Fruit fly (Drosophila melanogaster) whole organism, embryonic: ENCODE results near the gene Gr32a.

ENCODE experiments used
- Bteb2 ChIP-seq: fragments of 200-800 bp; sonication (Bioruptor generic); optimal IDR thresholded peaks from 2 replicates; lab custom pipeline; 2016; ENCODE audit warnings: missing biosample characterization, missing genetic modification characterization
- CG11504 ChIP-seq: fragments of 200-800 bp; sonication (Bioruptor generic); optimal IDR thresholded peaks from 3 replicates; lab custom pipeline; 2019; ENCODE audit warnings: missing biosample characterization, mild to moderate bottlenecking, missing genetic modification characterization, moderate library complexity
- CG12155 ChIP-seq: fragments of 200-800 bp; sonication (Bioruptor generic); optimal IDR thresholded peaks from 3 replicates; lab custom pipeline; 2016; ENCODE audit warnings: missing biosample characterization, missing genetic modification characterization
- CG12299 ChIP-seq: fragments of 200-800 bp; sonication (Bioruptor generic); optimal IDR thresholded peaks from 2 replicates; lab custom pipeline; 2018; ENCODE audit warnings: missing biosample characterization, mild to moderate bottlenecking, missing genetic modification characterization
- CG12391 ChIP-seq: fragments of 200-800 bp; sonication (Bioruptor generic); optimal IDR thresholded peaks from 3 replicates; lab custom pipeline; 2018; ENCODE audit warnings: missing biosample characterization, mild to moderate bottlenecking, missing genetic modification characterization, moderate library complexity
- CG13296 ChIP-seq: fragments of 200-800 bp; sonication (Bioruptor generic); optimal IDR thresholded peaks from 3 replicates; lab custom pipeline; 2018; ENCODE audit warnings: missing biosample characterization, mild to moderate bottlenecking, missing genetic modification characterization
- CG13624 ChIP-seq: fragments of 200-800 bp; sonication (Bioruptor generic); optimal IDR thresholded peaks from 2 replicates; lab custom pipeline; 2016; ENCODE audit warnings: missing biosample characterization, missing genetic modification characterization
- CG14014 ChIP-seq: fragments of 200-800 bp; sonication (Bioruptor generic); IDR thresholded peaks from 2 replicates; pipeline ENCODE4 v1.3.6; 2022; ENCODE audit warnings: missing biosample characterization, missing genetic modification characterization
- CG14050 ChIP-seq: fragments of 200-800 bp; sonication (Bioruptor generic); IDR thresholded peaks from 3 replicates; pipeline ENCODE4 v1.3.6; 2022; ENCODE audit warnings: missing biosample characterization, missing genetic modification characterization
- CG1529 ChIP-seq: fragments of 200-800 bp; sonication (Bioruptor generic); optimal IDR thresholded peaks from 3 replicates; lab custom pipeline; 2018; ENCODE audit warnings: missing biosample characterization, missing genetic modification characterization
- CG1602 ChIP-seq: fragments of 200-800 bp; sonication (Bioruptor generic); optimal IDR thresholded peaks from 3 replicates; lab custom pipeline; 2016; ENCODE audit warnings: missing biosample characterization, missing genetic modification characterization
- CG1647 ChIP-seq: fragments of 200-800 bp; sonication (Bioruptor generic); optimal IDR thresholded peaks from 3 replicates; lab custom pipeline; 2016; ENCODE audit warnings: missing biosample characterization, missing genetic modification characterization
- CG17186 ChIP-seq: fragments of 200-800 bp; sonication (Bioruptor generic); optimal IDR thresholded peaks from 3 replicates; lab custom pipeline; 2017; ENCODE audit warnings: missing biosample characterization, missing genetic modification reagents, missing genetic modification characterization
- CG18011 ChIP-seq: fragments of 200-800 bp; sonication (Bioruptor generic); optimal IDR thresholded peaks from 2 replicates; lab custom pipeline; 2017; ENCODE audit warnings: missing biosample characterization, missing genetic modification characterization, mild to moderate bottlenecking, moderate library complexity, missing genotype
- CG2678 ChIP-seq: fragments of 200-800 bp; sonication (Bioruptor generic); optimal IDR thresholded peaks from 3 replicates; lab custom pipeline; 2019; ENCODE audit warnings: missing biosample characterization, mild to moderate bottlenecking, missing genetic modification characterization, moderate library complexity
- CG2889 ChIP-seq: fragments of 200-800 bp; sonication (Bioruptor generic); IDR thresholded peaks from 3 replicates; pipeline ENCODE4 v1.3.6; 2022; ENCODE audit warnings: missing biosample characterization, missing genetic modification characterization
- CG3163 ChIP-seq: fragments of 200-800 bp; sonication (Bioruptor generic); optimal IDR thresholded peaks from 3 replicates; lab custom pipeline; 2016; ENCODE audit warnings: missing biosample characterization, missing genetic modification characterization
- CG3281 ChIP-seq: fragments of 200-800 bp; sonication (Bioruptor generic); optimal IDR thresholded peaks from 3 replicates; lab custom pipeline; 2017; ENCODE audit warnings: missing biosample characterization, mild to moderate bottlenecking, missing genetic modification characterization
- CG7928 ChIP-seq: fragments of 200-800 bp; sonication (Bioruptor generic); optimal IDR thresholded peaks from 2 replicates; lab custom pipeline; 2017; ENCODE audit warnings: missing biosample characterization, mild to moderate bottlenecking, missing genetic modification characterization
- CG8359 ChIP-seq: fragments of 200-800 bp; sonication (Bioruptor generic); optimal IDR thresholded peaks from 2 replicates; lab custom pipeline; 2017; ENCODE audit warnings: missing biosample characterization, mild to moderate bottlenecking, missing genetic modification characterization, borderline replicate concordance
- CG9727 ChIP-seq: fragments of 200-800 bp; sonication (Bioruptor generic); optimal IDR thresholded peaks from 3 replicates; lab custom pipeline; 2017; ENCODE audit warnings: missing biosample characterization, mild to moderate bottlenecking, missing genetic modification characterization
- CTCF ChIP-seq: fragments of 200-800 bp; sonication (Bioruptor generic); optimal IDR thresholded peaks from 2 replicates; lab custom pipeline; 2017; ENCODE audit warnings: missing biosample characterization, mild to moderate bottlenecking, missing genetic modification characterization, moderate library complexity
- Dll ChIP-seq: fragments of 200-800 bp; sonication (Bioruptor generic); IDR thresholded peaks from 4 replicates; pipeline ENCODE4 v1.3.6; 2022; ENCODE audit warnings: missing biosample characterization, missing genetic modification characterization; ENCODE audit not compliant: partially characterized antibody
- HLH3B ChIP-seq: fragments of 200-800 bp; sonication (Bioruptor generic); IDR thresholded peaks from 2 replicates; pipeline ENCODE4 v1.3.6; 2022; ENCODE audit warnings: missing biosample characterization, missing genetic modification characterization
- Hand ChIP-seq: fragments of 200-800 bp; sonication (Bioruptor generic); optimal IDR thresholded peaks from 2 replicates; lab custom pipeline; 2017; ENCODE audit warnings: mild to moderate bottlenecking, missing biosample characterization, missing genetic modification reagents, missing genetic modification characterization
- Jarid2 ChIP-seq: fragments of 200-800 bp; sonication (Bioruptor generic); optimal IDR thresholded peaks from 3 replicates; lab custom pipeline; 2017; ENCODE audit warnings: mild to moderate bottlenecking, missing biosample characterization, missing genetic modification reagents, missing genetic modification characterization
- Lim3 ChIP-seq: fragments of 200-800 bp; sonication (Bioruptor generic); IDR thresholded peaks from 2 replicates; pipeline ENCODE4 v1.3.6; 2022; ENCODE audit warnings: missing biosample characterization, missing genetic modification characterization
- NC2α ChIP-seq: fragments of 200-800 bp; sonication (Bioruptor generic); optimal IDR thresholded peaks from 2 replicates; lab custom pipeline; 2016; ENCODE audit warnings: missing biosample characterization, missing genetic modification characterization
- Oli ChIP-seq: fragments of 200-800 bp; sonication (Bioruptor generic); optimal IDR thresholded peaks from 2 replicates; lab custom pipeline; 2018; ENCODE audit warnings: missing biosample characterization, mild to moderate bottlenecking, missing genetic modification characterization, moderate library complexity
- Poxn ChIP-seq: fragments of 200-800 bp; sonication (Bioruptor generic); IDR thresholded peaks from 2 replicates; pipeline ENCODE4 v1.3.6; 2022; ENCODE audit warnings: missing biosample characterization, missing genetic modification characterization
- Sry-δ ChIP-seq: fragments of 200-800 bp; sonication (Bioruptor generic); optimal IDR thresholded peaks from 2 replicates; lab custom pipeline; 2016; ENCODE audit warnings: missing biosample characterization, missing genetic modification characterization
- Usf ChIP-seq: fragments of 200-800 bp; sonication (Bioruptor generic); optimal IDR thresholded peaks from 2 replicates; lab custom pipeline; 2017; ENCODE audit warnings: missing genotype, missing biosample characterization, missing genetic modification characterization
- dmrt11E ChIP-seq: fragments of 200-800 bp; sonication (Bioruptor generic); optimal IDR thresholded peaks from 3 replicates; lab custom pipeline; 2018; ENCODE audit warnings: missing biosample characterization, mild to moderate bottlenecking, missing genetic modification characterization, moderate library complexity
- eyg ChIP-seq: fragments of 200-800 bp; sonication (Bioruptor generic); optimal IDR thresholded peaks from 3 replicates; lab custom pipeline; 2016; ENCODE audit warnings: missing biosample characterization, missing genetic modification characterization
- fd96Cb ChIP-seq: fragments of 200-800 bp; sonication (Bioruptor generic); optimal IDR thresholded peaks from 2 replicates; lab custom pipeline; 2018; ENCODE audit warnings: missing biosample characterization, mild to moderate bottlenecking, missing genetic modification characterization, moderate library complexity
- fru ChIP-seq: fragments of >200 bp; optimal IDR thresholded peaks from 2 replicates; lab custom pipeline; 2017
- gro ChIP-seq: fragments of 200-800 bp; sonication (Bioruptor generic); optimal IDR thresholded peaks from 2 replicates; lab custom pipeline; 2016; ENCODE audit warnings: missing biosample characterization, missing genetic modification characterization
- ind ChIP-seq: fragments of 200-800 bp; sonication (Bioruptor generic); optimal IDR thresholded peaks from 3 replicates; lab custom pipeline; 2016; ENCODE audit warnings: missing biosample characterization, missing genetic modification characterization
- insv ChIP-seq, 2 experiments: fragments of 200-800 bp; sonication (Bioruptor generic); optimal IDR thresholded peaks; 3 replicates each; lab custom pipeline; 2016 to 2018; ENCODE audit warnings: missing biosample characterization in 2 of 2, missing genetic modification characterization in 2 of 2
- jigr1 ChIP-seq: fragments of 200-800 bp; sonication (Bioruptor generic); IDR thresholded peaks from 3 replicates; pipeline ENCODE4 v1.3.6; 2022; ENCODE audit warnings: missing biosample characterization, missing genetic modification characterization
- jumu ChIP-seq: fragments of 200-800 bp; sonication (Bioruptor generic); optimal IDR thresholded peaks from 3 replicates; lab custom pipeline; 2016; ENCODE audit warnings: missing biosample characterization, missing genetic modification characterization
- kah ChIP-seq: fragments of 200-800 bp; sonication (Bioruptor generic); optimal IDR thresholded peaks from 2 replicates; lab custom pipeline; 2018; ENCODE audit warnings: missing biosample characterization, mild to moderate bottlenecking, missing genetic modification characterization
- lbe ChIP-seq: fragments of 200-800 bp; sonication (Bioruptor generic); optimal IDR thresholded peaks from 2 replicates; lab custom pipeline; 2016; ENCODE audit warnings: missing biosample characterization, mild to moderate bottlenecking, missing genetic modification characterization
- mam ChIP-seq: fragments of 200-800 bp; sonication (Bioruptor generic); optimal IDR thresholded peaks from 3 replicates; lab custom pipeline; 2016; ENCODE audit warnings: missing biosample characterization, missing genetic modification characterization
- pho ChIP-seq: fragments of 200-800 bp; sonication (Bioruptor generic); optimal IDR thresholded peaks from 2 replicates; lab custom pipeline; 2016; ENCODE audit warnings: missing biosample characterization, missing genetic modification characterization
- prd ChIP-seq, 3 experiments: fragments of >200 bp in 2 of 3; fragments of 200-800 bp in 1 of 3; sonication (Bioruptor generic) in 1 of 3; optimal IDR thresholded peaks in 2 of 3; IDR thresholded peaks in 1 of 3; 2 replicates in 2 of 3; 3 replicates in 1 of 3; pipeline versions ENCODE4 v1.3.6 to Lab custom; 2017 to 2022; ENCODE audit warnings: missing biosample characterization in 1 of 3, missing genetic modification characterization in 1 of 3
- ro ChIP-seq: fragments of 200-800 bp; sonication (Bioruptor generic); IDR thresholded peaks from 2 replicates; pipeline ENCODE4 v1.3.6; 2022; ENCODE audit warnings: missing biosample characterization, missing genetic modification characterization
- schlank ChIP-seq: fragments of 200-800 bp; sonication (Bioruptor generic); optimal IDR thresholded peaks from 2 replicates; lab custom pipeline; 2018; ENCODE audit warnings: missing biosample characterization, mild to moderate bottlenecking, missing genetic modification characterization
- sd ChIP-seq: fragments of 200-800 bp; sonication (Bioruptor generic); optimal IDR thresholded peaks from 3 replicates; lab custom pipeline; 2018; ENCODE audit warnings: missing biosample characterization, mild to moderate bottlenecking, missing genetic modification characterization, moderate library complexity
- sug ChIP-seq: fragments of 200-800 bp; optimal IDR thresholded peaks from 2 replicates; lab custom pipeline; 2019; ENCODE audit warnings: missing biosample characterization, mild to moderate bottlenecking, missing genetic modification characterization, moderate library complexity
- vnd ChIP-seq: fragments of 200-800 bp; sonication (Bioruptor generic); IDR thresholded peaks from 3 replicates; pipeline ENCODE4 v1.3.6; 2022; ENCODE audit warnings: missing biosample characterization, missing genetic modification characterization; ENCODE audit not compliant: partially characterized antibody
- wek ChIP-seq: fragments of 200-800 bp; sonication (Bioruptor generic); optimal IDR thresholded peaks from 3 replicates; lab custom pipeline; 2018; ENCODE audit warnings: missing biosample characterization, mild to moderate bottlenecking, missing genetic modification characterization, moderate library complexity

Gr32a gene

DNA sequence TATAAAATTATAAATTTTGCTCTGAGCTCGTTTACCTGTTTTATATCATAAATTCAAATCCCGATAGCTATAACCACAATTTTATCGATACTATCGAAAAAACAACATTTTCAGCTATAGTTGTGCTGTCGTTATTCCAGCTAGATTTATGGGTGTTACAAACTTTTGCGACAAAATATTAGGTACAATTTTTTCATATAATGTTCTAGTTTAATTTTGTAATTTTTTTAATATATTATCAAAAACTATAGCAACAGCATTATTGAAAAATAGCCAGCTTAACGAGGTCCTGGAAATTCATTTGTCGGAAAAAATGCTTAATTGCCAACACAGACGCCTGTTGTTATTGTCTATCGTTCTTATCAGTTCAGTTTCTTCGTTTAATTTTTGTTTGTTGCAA lies 22.7 kb upstream of the Gr32a start, which contains the start of gene Wdr59 (continued):
- TF ChIP-seq CG17186 (no peak), dmrt11E (peak; percentile 49), CG9727 (GFP tag; lab: Kevin White, UChicago) (no peak), CG2678 (tag; lab: Kevin White, UChicago) (no peak), CG13624 (no peak), sd (tag; lab: Kevin White, UChicago) (no peak), CG13296 (GFP tag; lab: Kevin White, UChicago) (no peak), CG1647 (no peak), CG1529 (no peak), CG3281 (no peak), ro (GFP tag; lab: Robert Waterston, UW) (no peak), mam (GFP tag; lab: Kevin White, UChicago) (peak; percentile 11), CG14050 (GFP tag; lab: Robert Waterston, UW) (no peak), eyg (GFP tag; lab: Kevin White, UChicago) (no peak), Jarid2 (no peak), lbe (GFP tag; lab: Kevin White, UChicago) (no peak), sug (tag; lab: Kevin White, UChicago) (no peak), kah (GFP tag; lab: Kevin White, UChicago) (no peak), CG7928 (peak; percentile 38), gro (GFP tag; lab: Kevin White, UChicago) (no peak), CG14014 (GFP tag; lab: Robert Waterston, UW) (no peak), Bteb2 (no peak), Hand (no peak), CG12391 (peak; percentile 75), pho (GFP tag; lab: Kevin White, UChicago) (peak; percentile 28), Sry-δ (GFP tag; lab: Kevin White, UChicago) (peak; percentile 50), fd96Cb (tag; lab: Kevin White, UChicago) (peak; percentile 14), Lim3 (no peak), CG12155 (peak; percentile 39), CG11504 (tag; lab: Kevin White, UChicago) (no peak), NC2α (GFP tag; lab: Kevin White, UChicago) (no peak), CG8359 (GFP tag; lab: Kevin White, UChicago) (no peak), Oli (tag; lab: Kevin White, UChicago) (no peak), Usf (GFP tag; lab: Kevin White, UChicago) (no peak), prd (optimal IDR thresholded peaks at IDR 0.05; lab: Kevin White, UChicago) (no peak), prd (GFP tag; IDR thresholded peaks at IDR 0.05; lab: Robert Waterston, UW) (peak; percentile 59; the same call in 1 of the 3 replicates), fru (lab: Kevin White, UChicago) (no peak), HLH3B (GFP tag; lab: Robert Waterston, UW) (no peak), jumu (GFP tag; lab: Kevin White, UChicago) (no peak), CG18011 (GFP tag; lab: Kevin White, UChicago) (no peak), jigr1 (GFP tag; lab: Robert Waterston, UW) (no peak), CG12299 (no peak), CG3163 (GFP tag; lab: Kevin White, UChicago) (no peak), vnd (GFP tag; lab: Robert Waterston, UW) (peak; percentile 52; the same call in 2 of the 3 replicates), CG2889 (GFP tag; lab: Robert Waterston, UW) (no peak), Poxn (GFP tag; lab: Robert Waterston, UW) (no peak), insv (GFP tag; optimal IDR thresholded peaks at IDR 0.05; lab: Kevin White, UChicago) (no peak), ind (GFP tag; lab: Kevin White, UChicago) (peak; percentile 52), CG1602 (GFP tag; lab: Kevin White, UChicago) (peak; percentile 29), Dll (GFP tag; lab: Robert Waterston, UW) (peak; percentile 89; the same call in 3 of the 4 replicates), wek (GFP tag; lab: Kevin White, UChicago) (no peak), CTCF (GFP tag; lab: Kevin White, UChicago) (no peak), schlank (tag; lab: Kevin White, UChicago) (no peak)
